Fruit fly (Drosophila melanogaster) whole organism, adult: Measurements from ENCODE around the gene CG9915.

Experiments
- CG11617 ChIP-seq: fragments of 200-800 bp; sonication (Bioruptor generic); optimal IDR thresholded peaks from 2 replicates; lab custom pipeline; 2017; ENCODE audit warnings: mild to moderate bottlenecking, missing biosample characterization, missing genetic modification reagents, missing genetic modification characterization
- CG12768 ChIP-seq: fragments of 200-800 bp; sonication (Bioruptor generic); optimal IDR thresholded peaks from 2 replicates; lab custom pipeline; 2017; ENCODE audit warnings: missing biosample characterization, missing genetic modification characterization, mild to moderate bottlenecking, moderate library complexity, missing genetic modification reagents
- CG14711 ChIP-seq: fragments of 200-800 bp; sonication (Bioruptor generic); optimal IDR thresholded peaks from 2 replicates; lab custom pipeline; 2018; ENCODE audit warnings: missing biosample characterization, mild to moderate bottlenecking, missing genetic modification characterization, moderate library complexity
- CG1620 ChIP-seq: fragments of 200-800 bp; sonication (Bioruptor generic); optimal IDR thresholded peaks from 2 replicates; lab custom pipeline; 2016; ENCODE audit warnings: missing biosample characterization, missing genetic modification characterization
- CG33017 ChIP-seq: fragments of 200-800 bp; sonication (Bioruptor generic); optimal IDR thresholded peaks from 2 replicates; lab custom pipeline; 2018; ENCODE audit warnings: missing biosample characterization, mild to moderate bottlenecking, missing genetic modification characterization, moderate library complexity
- CG5204 ChIP-seq: fragments of 200-800 bp; sonication (Bioruptor generic); optimal IDR thresholded peaks from 2 replicates; lab custom pipeline; 2016; ENCODE audit warnings: missing biosample characterization, missing genetic modification characterization
- CG7045 ChIP-seq: fragments of 200-800 bp; sonication (Bioruptor generic); optimal IDR thresholded peaks from 2 replicates; lab custom pipeline; 2017; ENCODE audit warnings: missing biosample characterization, mild to moderate bottlenecking, missing genetic modification characterization
- CG7101 ChIP-seq: fragments of 200-800 bp; sonication (Bioruptor generic); optimal IDR thresholded peaks from 2 replicates; lab custom pipeline; 2018; ENCODE audit warnings: missing biosample characterization, mild to moderate bottlenecking, missing genetic modification characterization, moderate library complexity
- Clk ChIP-seq: fragments of 200-800 bp; sonication (Bioruptor generic); optimal IDR thresholded peaks from 2 replicates; lab custom pipeline; 2017; ENCODE audit warnings: missing biosample characterization, missing genetic modification characterization
- Crg-1 ChIP-seq: fragments of 200-800 bp; sonication (Bioruptor generic); optimal IDR thresholded peaks from 2 replicates; lab custom pipeline; 2016; ENCODE audit warnings: missing biosample characterization, missing genetic modification characterization
- Hr96 ChIP-seq: fragments of 200-800 bp; sonication (Bioruptor generic); optimal IDR thresholded peaks from 2 replicates; lab custom pipeline; 2016; ENCODE audit warnings: missing biosample characterization, missing genetic modification characterization
- Mnt ChIP-seq: fragments of 200-800 bp; sonication (Bioruptor generic); optimal IDR thresholded peaks from 2 replicates; lab custom pipeline; 2016; ENCODE audit warnings: missing biosample characterization, mild to moderate bottlenecking, missing genetic modification characterization
- bab1 ChIP-seq: fragments of 200-800 bp; sonication (Bioruptor generic); optimal IDR thresholded peaks from 3 replicates; lab custom pipeline; 2019; ENCODE audit warnings: missing biosample characterization, mild to moderate bottlenecking, missing genetic modification characterization, moderate library complexity
- cic ChIP-seq: fragments of 200-800 bp; sonication (Bioruptor generic); optimal IDR thresholded peaks from 2 replicates; lab custom pipeline; 2017; ENCODE audit warnings: missing biosample characterization, mild to moderate bottlenecking, missing genetic modification characterization, moderate library complexity
- cnc ChIP-seq, 2 experiments: fragments of >200 bp; optimal IDR thresholded peaks; 2 replicates each; lab custom pipeline; 2017
- kay ChIP-seq: fragments of 200-800 bp; sonication (Bioruptor generic); peaks from one replicate; lab custom pipeline; 2016; ENCODE audit warnings: missing biosample characterization, missing genetic modification characterization, borderline replicate concordance
- ovo ChIP-seq: fragments of 200-800 bp; sonication (Bioruptor generic); optimal IDR thresholded peaks from 2 replicates; lab custom pipeline; 2016; ENCODE audit warnings: missing biosample characterization, missing genetic modification characterization
- pad ChIP-seq: fragments of 200-800 bp; sonication (Bioruptor generic); optimal IDR thresholded peaks from 3 replicates; lab custom pipeline; 2017; ENCODE audit warnings: missing biosample characterization, missing genetic modification characterization, mild to moderate bottlenecking, moderate library complexity, missing genetic modification reagents
- tj ChIP-seq: fragments of 200-800 bp; sonication (Bioruptor generic); optimal IDR thresholded peaks from 3 replicates; lab custom pipeline; 2017; ENCODE audit warnings: missing biosample characterization, mild to moderate bottlenecking, missing genetic modification characterization, moderate library complexity
- toe ChIP-seq: fragments of 200-800 bp; sonication (Bioruptor generic); optimal IDR thresholded peaks from 2 replicates; lab custom pipeline; 2016; ENCODE audit warnings: missing biosample characterization, missing genetic modification characterization

CG9915 gene

dm6 chrX:16319558-16319924, 6.6 kb upstream of the CG9915 start:
- TF ChIP-seq CG1620 (no peak), ovo (GFP tag; lab: Kevin White, UChicago) (no peak), Crg-1 (GFP tag; lab: Kevin White, UChicago) (no peak), kay (GFP tag; lab: Kevin White, UChicago) (peak; percentile 86), CG7101 (no peak), Hr96 (no peak), toe (GFP tag; lab: Kevin White, UChicago) (no peak), tj (GFP tag; lab: Kevin White, UChicago) (no peak), bab1 (GFP tag; lab: Kevin White, UChicago) (no peak), CG7045 (GFP tag; lab: Kevin White, UChicago) (no peak), cnc (optimal IDR thresholded peaks at IDR 0.05; lab: Kevin White, UChicago) (peak in 1 of 2 experiments; percentile 56), cic (no peak)

- TF ChIP-seq kay (GFP tag; lab: Kevin White, UChicago) (no peak), tj (GFP tag; lab: Kevin White, UChicago) (peak; percentile 65), CG11617 (GFP tag; lab: Kevin White, UChicago) (no peak), CG14711 (tag; lab: Kevin White, UChicago) (no peak), CG12768 (GFP tag; lab: Kevin White, UChicago) (no peak), cic (peak; percentile 78), cnc (optimal IDR thresholded peaks at IDR 0.05; lab: Kevin White, UChicago) (no peak), CG7101 (peak; percentile 28), Hr96 (no peak), CG7045 (GFP tag; lab: Kevin White, UChicago) (no peak), CG1620 (no peak), pad (GFP tag; lab: Kevin White, UChicago) (peak; percentile 37), toe (GFP tag; lab: Kevin White, UChicago) (no peak), CG33017 (tag; lab: Kevin White, UChicago) (no peak), Mnt (peak; percentile 94), ovo (GFP tag; lab: Kevin White, UChicago) (peak; percentile 85), CG5204 (no peak), Clk (GFP tag; lab: Kevin White, UChicago) (no peak), Crg-1 (GFP tag; lab: Kevin White, UChicago) (peak; percentile 27), bab1 (GFP tag; lab: Kevin White, UChicago) (no peak)
These were observed 6.1 kb upstream of the CG9915 start for dm6 chrX:16318858-16319557.

dm6 chrX:16309764-16310163, 3.2 kb downstream of the CG9915 start:
- TF ChIP-seq Clk (GFP tag; lab: Kevin White, UChicago), result no peak
- no peak for TF ChIP-seq cic
- TF ChIP-seq pad (GFP tag; lab: Kevin White, UChicago), result no peak
- no peak for TF ChIP-seq CG1620
- no peak for TF ChIP-seq CG7045 (GFP tag; lab: Kevin White, UChicago)
- TF ChIP-seq CG7101, result no peak
- no peak for TF ChIP-seq cnc (optimal IDR thresholded peaks at IDR 0.05; lab: Kevin White, UChicago)
- TF ChIP-seq CG5204, result no peak
- no peak for TF ChIP-seq CG12768 (GFP tag; lab: Kevin White, UChicago)
- TF ChIP-seq kay (GFP tag; lab: Kevin White, UChicago), result no peak
- TF ChIP-seq CG14711 (tag; lab: Kevin White, UChicago), result no peak
- TF ChIP-seq bab1 (GFP tag; lab: Kevin White, UChicago), result no peak

- TF ChIP-seq CG12768 (GFP tag; lab: Kevin White, UChicago) (no peak), CG33017 (tag; lab: Kevin White, UChicago) (no peak), CG7101 (no peak), pad (GFP tag; lab: Kevin White, UChicago) (no peak), CG1620 (no peak), ovo (GFP tag; lab: Kevin White, UChicago) (no peak), tj (GFP tag; lab: Kevin White, UChicago) (peak; percentile 47), toe (GFP tag; lab: Kevin White, UChicago) (no peak), bab1 (GFP tag; lab: Kevin White, UChicago) (no peak), cic (peak; percentile 71), kay (GFP tag; lab: Kevin White, UChicago) (peak; percentile 87), Crg-1 (GFP tag; lab: Kevin White, UChicago) (no peak), CG7045 (GFP tag; lab: Kevin White, UChicago) (no peak), CG14711 (tag; lab: Kevin White, UChicago) (no peak)
These were observed 4.0 kb downstream of the CG9915 start for dm6 chrX:16308953-16309352.

dm6 chrX:16308310-16308918, 4.5 kb downstream of the CG9915 start, which contains the start of gene Had1:
Gene Had1, minus strand, starts transcription at chrX:16308667.
- TF ChIP-seq CG7101 (no peak), CG1620 (no peak), bab1 (GFP tag; lab: Kevin White, UChicago) (no peak), CG7045 (GFP tag; lab: Kevin White, UChicago) (no peak), pad (GFP tag; lab: Kevin White, UChicago) (no peak), Clk (GFP tag; lab: Kevin White, UChicago) (no peak), CG5204 (no peak), CG14711 (tag; lab: Kevin White, UChicago) (no peak), cnc (optimal IDR thresholded peaks at IDR 0.05; lab: Kevin White, UChicago) (no peak), CG12768 (GFP tag; lab: Kevin White, UChicago) (no peak), kay (GFP tag; lab: Kevin White, UChicago) (no peak), tj (GFP tag; lab: Kevin White, UChicago) (no peak)
